Worm (Caenorhabditis elegans) whole organism, L4 larva: Measurements from ENCODE around the gene dao-6.

Experiments used
- D1046.2 ChIP-seq: fragments of 200-800 bp; sonication (Bioruptor generic); IDR thresholded peaks from 2 replicates; pipeline ENCODE4 v1.3.6; 2022; ENCODE audit warnings: missing genetic modification characterization, missing compliant biosample characterization
- F10B5.3 ChIP-seq: sonication (generic microtip); optimal IDR thresholded peaks from 2 replicates; lab custom pipeline; 2016; ENCODE audit warnings: mild to moderate bottlenecking, missing genetic modification characterization, missing compliant biosample characterization
- F44E2.7 ChIP-seq: fragments of 200-800 bp; sonication (Bioruptor generic); IDR thresholded peaks from 2 replicates; pipeline ENCODE4 v2.1.2; 2022; ENCODE audit warnings: missing genetic modification characterization, missing compliant biosample characterization
- F49E8.2 ChIP-seq: sonication (generic microtip); optimal IDR thresholded peaks from 2 replicates; lab custom pipeline; 2016; ENCODE audit warnings: missing compliant biosample characterization, mild to moderate bottlenecking, missing genetic modification characterization, borderline replicate concordance
- Y5F2A.4 ChIP-seq: fragments of 200-800 bp; sonication (Bioruptor generic); optimal IDR thresholded peaks from 2 replicates; lab custom pipeline; 2018; ENCODE audit warnings: mild to moderate bottlenecking, missing genetic modification characterization, missing compliant biosample characterization
- Y75B8A.6 ChIP-seq: fragments of 200-800 bp; sonication (Bioruptor generic); IDR thresholded peaks from 2 replicates; pipeline ENCODE4 v1.3.6; 2022; ENCODE audit warnings: missing genetic modification reagents, missing genetic modification characterization, missing compliant biosample characterization
- aha-1 ChIP-seq: fragments of 150-350 bp; peaks from one replicate; lab custom pipeline; 2014; ENCODE audit warnings: missing biosample characterization, missing genetic modification characterization
- aly-2 ChIP-seq: sonication (generic microtip); optimal IDR thresholded peaks from 2 replicates; lab custom pipeline; 2018; ENCODE audit warnings: missing biosample characterization, missing genetic modification characterization
- ceh-20 ChIP-seq: fragments of 200-800 bp; sonication (Bioruptor generic); IDR thresholded peaks from 2 replicates; pipeline ENCODE4 v1.3.6; 2022; ENCODE audit warnings: missing genetic modification reagents, missing genetic modification characterization, missing compliant biosample characterization
- ceh-28 ChIP-seq: fragments of 150-350 bp; optimal IDR thresholded peaks from 2 replicates; lab custom pipeline; 2014; ENCODE audit warnings: missing biosample characterization, missing genetic modification reagents, missing genetic modification characterization
- ceh-62 ChIP-seq: sonication (generic microtip); optimal IDR thresholded peaks from 2 replicates; lab custom pipeline; 2017; ENCODE audit warnings: missing biosample characterization, missing genetic modification characterization
- ceh-82 ChIP-seq: sonication (generic microtip); optimal IDR thresholded peaks from 2 replicates; lab custom pipeline; 2017; ENCODE audit warnings: missing biosample characterization, missing genetic modification characterization
- ces-1 ChIP-seq: fragments of 150-350 bp; sonication (generic microtip); optimal IDR thresholded peaks from 4 replicates; lab custom pipeline; 2014; ENCODE audit warnings: missing biosample characterization, missing genetic modification reagents, missing genetic modification characterization
- cey-2 ChIP-seq: sonication (generic microtip); optimal IDR thresholded peaks from 3 replicates; lab custom pipeline; 2017; ENCODE audit warnings: missing genetic modification characterization, mild to moderate bottlenecking, missing compliant biosample characterization, antibody characterized with exemption, borderline replicate concordance; ENCODE audit not compliant: insufficient read depth
- daf-16 ChIP-seq, 3 experiments: sonication (generic microtip); optimal IDR thresholded peaks; 2 replicates each; lab custom pipeline; 2016 to 2017; ENCODE audit warnings: missing genetic modification characterization in 3 of 3, missing genetic modification reagents in 3 of 3, mild to moderate bottlenecking in 2 of 3, missing compliant biosample characterization in 2 of 3, missing biosample characterization in 1 of 3, moderate library complexity in 1 of 3
- daf-19 ChIP-seq: fragments of 200-800 bp; sonication (Bioruptor generic); conservative IDR thresholded peaks from 2 replicates; pipeline ENCODE4 v1.3.6; 2022; ENCODE audit warnings: missing genetic modification characterization, missing compliant biosample characterization
- dmd-6 ChIP-seq: fragments of 200-800 bp; sonication (Bioruptor generic); IDR thresholded peaks from 2 replicates; pipeline ENCODE4 v1.3.6; 2022; ENCODE audit warnings: missing genetic modification reagents, missing genetic modification characterization, missing compliant biosample characterization
- dmd-8 ChIP-seq: fragments of 200-800 bp; sonication (Bioruptor generic); IDR thresholded peaks from 2 replicates; pipeline ENCODE4 v1.3.6; 2022; ENCODE audit warnings: missing genetic modification characterization, missing compliant biosample characterization
- dpl-1 ChIP-seq: fragments of 150-350 bp; optimal IDR thresholded peaks from 2 replicates; lab custom pipeline; 2014; ENCODE audit warnings: missing biosample characterization, missing genetic modification reagents, missing genetic modification characterization
- duxl-1 ChIP-seq: sonication (generic microtip); optimal IDR thresholded peaks from 2 replicates; lab custom pipeline; 2016; ENCODE audit warnings: mild to moderate bottlenecking, missing genetic modification characterization, moderate library complexity, missing compliant biosample characterization; ENCODE audit not compliant: poor library complexity
- egl-43 ChIP-seq: fragments of 200-800 bp; sonication (Bioruptor generic); IDR thresholded peaks from 2 replicates; pipeline ENCODE4 v1.3.6; 2022; ENCODE audit warnings: missing genetic modification reagents, missing genetic modification characterization, missing compliant biosample characterization
- fkh-10 ChIP-seq: fragments of 150-350 bp; optimal IDR thresholded peaks from 2 replicates; lab custom pipeline; 2014; ENCODE audit warnings: missing biosample characterization, missing genetic modification reagents, missing genetic modification characterization
- hlh-11 ChIP-seq: fragments of 200-800 bp; sonication (Bioruptor generic); optimal IDR thresholded peaks from 2 replicates; lab custom pipeline; 2018; ENCODE audit warnings: mild to moderate bottlenecking, missing genetic modification characterization, missing compliant biosample characterization
- hmg-1.1 ChIP-seq: fragments of 200-800 bp; sonication (Bioruptor generic); IDR thresholded peaks from 2 replicates; pipeline ENCODE4 v1.3.6; 2022; ENCODE audit warnings: missing genetic modification reagents, missing genetic modification characterization, missing compliant biosample characterization
- jun-1 ChIP-seq: fragments of 150-350 bp; optimal IDR thresholded peaks from 2 replicates; lab custom pipeline; 2014; ENCODE audit warnings: missing biosample characterization, missing genetic modification reagents, missing genetic modification characterization
- lin-1 ChIP-seq: fragments of 200-800 bp; sonication (Bioruptor generic); IDR thresholded peaks from 2 replicates; pipeline ENCODE4 v1.3.6; 2022; ENCODE audit warnings: missing genetic modification reagents, missing genetic modification characterization, missing compliant biosample characterization
- lin-13 ChIP-seq: fragments of 150-350 bp; optimal IDR thresholded peaks from 2 replicates; lab custom pipeline; 2014; ENCODE audit warnings: missing biosample characterization, missing genetic modification reagents, missing genetic modification characterization
- lin-15B ChIP-seq: fragments of 150-350 bp; sonication (generic microtip); optimal IDR thresholded peaks from 3 replicates; lab custom pipeline; 2014; ENCODE audit warnings: missing biosample characterization, missing genetic modification characterization
- lin-29 ChIP-seq: fragments of 200-800 bp; sonication (Bioruptor generic); IDR thresholded peaks from 2 replicates; pipeline ENCODE4 v1.3.6; 2022; ENCODE audit warnings: missing genetic modification reagents, missing genetic modification characterization, missing compliant biosample characterization
- mxl-2 ChIP-seq: fragments of 200-800 bp; sonication (Bioruptor generic); conservative IDR thresholded peaks from 2 replicates; pipeline ENCODE4 v1.3.6; 2022; ENCODE audit warnings: missing genetic modification reagents, missing genetic modification characterization, missing compliant biosample characterization
- nhr-102 ChIP-seq: sonication (generic microtip); optimal IDR thresholded peaks from 2 replicates; lab custom pipeline; 2016; ENCODE audit warnings: mild to moderate bottlenecking, missing genetic modification characterization, moderate library complexity, missing compliant biosample characterization
- nhr-28 ChIP-seq: fragments of 150-350 bp; optimal IDR thresholded peaks from 2 replicates; lab custom pipeline; 2014; ENCODE audit warnings: missing biosample characterization, missing genetic modification characterization
- nhr-48 ChIP-seq: sonication (generic microtip); optimal IDR thresholded peaks from 2 replicates; lab custom pipeline; 2016; ENCODE audit warnings: mild to moderate bottlenecking, missing genetic modification characterization, missing compliant biosample characterization
- nhr-6 ChIP-seq: fragments of 150-350 bp; optimal IDR thresholded peaks from 2 replicates; lab custom pipeline; 2014; ENCODE audit warnings: missing biosample characterization, missing genetic modification characterization
- nhr-76 ChIP-seq: fragments of 150-350 bp; optimal IDR thresholded peaks from 2 replicates; lab custom pipeline; 2014; ENCODE audit warnings: missing biosample characterization, missing genetic modification characterization
- nhr-77 ChIP-seq: fragments of 150-350 bp; optimal IDR thresholded peaks from 2 replicates; lab custom pipeline; 2014; ENCODE audit warnings: missing biosample characterization, missing genetic modification characterization
- php-3 ChIP-seq: fragments of 200-800 bp; sonication (Bioruptor generic); IDR thresholded peaks from 2 replicates; pipeline ENCODE4 v1.3.6; 2022; ENCODE audit warnings: missing genetic modification reagents, missing genetic modification characterization, missing compliant biosample characterization
- sdz-12 ChIP-seq: fragments of 200-800 bp; sonication (Bioruptor generic); optimal IDR thresholded peaks from 2 replicates; lab custom pipeline; 2018; ENCODE audit warnings: mild to moderate bottlenecking, missing genetic modification characterization, missing compliant biosample characterization
- snpc-1.2 ChIP-seq: fragments of 200-800 bp; sonication (Bioruptor generic); IDR thresholded peaks from 2 replicates; pipeline ENCODE4 v1.3.6; 2022; ENCODE audit warnings: missing genetic modification reagents, missing genetic modification characterization, missing compliant biosample characterization
- snpc-4 ChIP-seq: fragments of 150-350 bp; optimal IDR thresholded peaks from 2 replicates; lab custom pipeline; 2014; ENCODE audit warnings: missing biosample characterization, missing genetic modification characterization
- spr-1 ChIP-seq: sonication (generic microtip); optimal IDR thresholded peaks from 2 replicates; lab custom pipeline; 2016; ENCODE audit warnings: mild to moderate bottlenecking, missing genetic modification characterization, missing compliant biosample characterization
- tag-97 ChIP-seq: fragments of 200-800 bp; sonication (Bioruptor generic); IDR thresholded peaks from 2 replicates; pipeline ENCODE4 v1.3.6; 2022; ENCODE audit warnings: missing genetic modification characterization, missing compliant biosample characterization
- unc-130 ChIP-seq: sonication (generic microtip); optimal IDR thresholded peaks from 2 replicates; lab custom pipeline; 2016; ENCODE audit warnings: missing genetic modification reagents, missing genetic modification characterization, missing compliant biosample characterization
- unc-39 ChIP-seq: sonication (generic microtip); optimal IDR thresholded peaks from 2 replicates; lab custom pipeline; 2017; ENCODE audit warnings: missing biosample characterization, missing genetic modification characterization
- unc-62 ChIP-seq, 3 experiments: fragments of 150-350 bp in 1 of 3; sonication (generic microtip); optimal IDR thresholded peaks in 2 of 3; peaks in 1 of 3; 1 replicate in 1 of 3; 2 replicates in 2 of 3; lab custom pipeline; 2014 to 2017; ENCODE audit warnings: missing biosample characterization in 3 of 3, missing genetic modification characterization in 3 of 3, missing genetic modification reagents in 3 of 3, missing genotype in 1 of 3
- zfp-2 ChIP-seq: sonication (generic microtip); optimal IDR thresholded peaks from 2 replicates; lab custom pipeline; 2016; ENCODE audit warnings: mild to moderate bottlenecking, missing genetic modification characterization, missing compliant biosample characterization
- zfp-3 ChIP-seq: fragments of 200-800 bp; sonication (Bioruptor generic); conservative IDR thresholded peaks from 2 replicates; pipeline ENCODE4 v1.3.6; 2022; ENCODE audit warnings: missing genetic modification reagents, missing genetic modification characterization, missing compliant biosample characterization
- zip-2 ChIP-seq: fragments of 150-350 bp; optimal IDR thresholded peaks from 2 replicates; lab custom pipeline; 2014; ENCODE audit warnings: missing biosample characterization, missing genetic modification characterization
- ztf-11 ChIP-seq: fragments of 150-350 bp; optimal IDR thresholded peaks from 2 replicates; lab custom pipeline; 2014; ENCODE audit warnings: missing biosample characterization, missing genetic modification characterization
- ztf-7 ChIP-seq: fragments of 150-350 bp; optimal IDR thresholded peaks from 2 replicates; lab custom pipeline; 2014; ENCODE audit warnings: missing biosample characterization, missing genetic modification characterization

dao-6 gene

DNA sequence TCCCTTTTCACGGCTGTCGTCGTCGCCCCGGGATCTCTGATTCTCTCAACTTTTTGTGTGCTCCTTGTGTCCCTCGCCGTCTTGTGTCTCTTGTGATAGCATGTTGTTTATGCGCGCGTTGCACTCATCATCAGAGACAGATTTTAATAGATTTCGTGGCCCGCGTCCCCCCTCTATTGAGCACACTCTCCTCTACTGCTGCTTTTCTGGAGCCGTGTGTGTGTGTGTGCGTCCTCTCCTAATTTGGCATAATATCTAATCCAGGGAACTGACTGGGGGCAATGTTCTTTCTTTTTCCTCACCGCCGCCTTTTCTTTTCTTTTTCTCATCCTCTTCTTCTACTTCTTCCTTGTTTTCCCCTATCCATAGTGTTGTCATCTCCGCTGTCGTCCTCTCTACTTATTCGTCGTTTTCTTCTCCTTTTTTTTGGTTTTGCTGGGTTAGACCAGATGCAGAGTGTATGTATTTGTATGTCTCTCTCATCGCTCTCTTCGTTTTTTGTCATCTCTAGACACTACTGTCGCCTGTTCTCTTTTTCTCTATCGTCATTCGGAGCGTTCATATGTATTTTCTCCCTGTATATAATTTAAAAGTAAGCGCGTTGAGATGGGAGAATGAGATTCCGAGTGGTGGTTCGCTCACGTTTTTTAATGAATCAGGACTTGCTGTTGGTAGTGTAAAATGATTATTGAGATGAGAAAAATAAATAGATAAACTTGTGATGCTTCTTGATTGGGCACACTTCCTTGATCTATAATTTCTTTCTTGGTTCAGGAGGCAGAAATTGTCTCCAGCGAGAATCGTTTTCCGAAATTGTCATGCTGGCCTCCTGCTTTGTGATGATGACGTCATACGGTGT is 32.0 kb downstream of the dao-6 start (continued):
- TF ChIP-seq duxl-1 (tag; lab: Kevin White, UChicago) (no peak), daf-19 (GFP tag; lab: Robert Waterston, UW) (no peak), aha-1 (tag; lab: Kevin White, UChicago) (peak; percentile 74), php-3 (no peak), F10B5.3 (no peak), spr-1 (tag; lab: Kevin White, UChicago) (peak; percentile 18), F49E8.2 (tag; lab: Kevin White, UChicago) (no peak), ceh-20 (no peak), unc-39 (tag; lab: Kevin White, UChicago) (no peak), ztf-7 (no peak), F44E2.7 (GFP tag; lab: Robert Waterston, UW) (no peak), cey-2 (tag; lab: Kevin White, UChicago) (no peak), hmg-1.1 (GFP tag; lab: Robert Waterston, UW) (peak; percentile 41; the same call in 1 of the 2 replicates), nhr-76 (tag; lab: Kevin White, UChicago) (no peak), egl-43 (GFP tag; lab: Robert Waterston, UW) (0 out of 2 replicates have a peak, but pooled peaks have one; percentile 14), ztf-11 (tag; lab: Kevin White, UChicago) (no peak), lin-1 (GFP tag; lab: Robert Waterston, UW) (no peak), ceh-82 (tag; lab: Kevin White, UChicago) (no peak), unc-62 (GFP tag; optimal IDR thresholded peaks at IDR 0.05 in 1 of 2; lab: Kevin White, UChicago) (peak in 1 of 2 experiments; percentile 94), unc-62 (tag; optimal IDR thresholded peaks at IDR 0.05; lab: Kevin White, UChicago) (no peak), aly-2 (tag; lab: Kevin White, UChicago) (no peak), snpc-4 (no peak), hlh-11 (tag; lab: Kevin White, UChicago) (peak; percentile 39), nhr-102 (tag; lab: Kevin White, UChicago) (no peak), sdz-12 (GFP tag; lab: Kevin White, UChicago) (no peak), dmd-8 (no peak), ceh-62 (tag; lab: Kevin White, UChicago) (no peak), nhr-77 (no peak), ces-1 (GFP tag; lab: Kevin White, UChicago) (no peak), tag-97 (GFP tag; lab: Robert Waterston, UW) (no peak), Y5F2A.4 (GFP tag; lab: Kevin White, UChicago) (no peak), snpc-1.2 (GFP tag; lab: Robert Waterston, UW) (no peak), zip-2 (tag; lab: Kevin White, UChicago) (no peak), Y75B8A.6 (GFP tag; lab: Robert Waterston, UW) (no peak), ceh-28 (tag; lab: Kevin White, UChicago) (no peak), lin-29 (GFP tag; lab: Robert Waterston, UW) (no peak), lin-13 (no peak), nhr-48 (tag; lab: Kevin White, UChicago) (no peak), dpl-1 (GFP tag; lab: Kevin White, UChicago) (no peak), nhr-28 (tag; lab: Kevin White, UChicago) (peak; percentile 54), D1046.2 (GFP tag; lab: Robert Waterston, UW) (no peak), zfp-2 (no peak), mxl-2 (GFP tag; lab: Robert Waterston, UW) (no peak), dmd-6 (GFP tag; lab: Robert Waterston, UW) (peak; percentile 35; the same call in 1 of the 2 replicates), daf-16 (GFP tag; optimal IDR thresholded peaks at IDR 0.05; lab: Kevin White, UChicago) (no peak), daf-16 (tag; optimal IDR thresholded peaks at IDR 0.05; lab: Kevin White, UChicago) (peak; percentile 11), zfp-3 (GFP tag; lab: Robert Waterston, UW) (no peak), nhr-6 (tag; lab: Kevin White, UChicago) (no peak), unc-130 (GFP tag; lab: Kevin White, UChicago) (no peak), jun-1 (no peak), lin-15B (no peak), fkh-10 (GFP tag; lab: Kevin White, UChicago) (peak; percentile 16)
